Worm (Caenorhabditis elegans): Measurements from ENCODE around the gene srsx-26.

- no peak for TF ChIP-seq F49E8.2 (tag; optimal IDR thresholded peaks at IDR 0.05; ENCODE audit: insufficient read depth)
- no peak for TF ChIP-seq F55B11.4 (tag; optimal IDR thresholded peaks at IDR 0.05; ENCODE audit: borderline replicate concordance, insufficient read depth)
- no peak for TF ChIP-seq F37B4.10 (GFP tag; IDR thresholded peaks at IDR 0.05)
- no peak for TF ChIP-seq egrh-3 (GFP tag; IDR thresholded peaks at IDR 0.05)
- TF ChIP-seq lsy-27 (tag; optimal IDR thresholded peaks at IDR 0.05; ENCODE audit: borderline replicate concordance, insufficient read depth) = no peak
- no peak for TF ChIP-seq unc-130 (GFP tag; optimal IDR thresholded peaks at IDR 0.05)
These were observed 11.5 kb downstream of the srsx-26 start for ce11 chrV:10159972-10160371.

Data from whole organism, young adult.